Fruit fly (Drosophila melanogaster): ENCODE measurements around the gene CG6052.

CG6052 gene

DNA sequence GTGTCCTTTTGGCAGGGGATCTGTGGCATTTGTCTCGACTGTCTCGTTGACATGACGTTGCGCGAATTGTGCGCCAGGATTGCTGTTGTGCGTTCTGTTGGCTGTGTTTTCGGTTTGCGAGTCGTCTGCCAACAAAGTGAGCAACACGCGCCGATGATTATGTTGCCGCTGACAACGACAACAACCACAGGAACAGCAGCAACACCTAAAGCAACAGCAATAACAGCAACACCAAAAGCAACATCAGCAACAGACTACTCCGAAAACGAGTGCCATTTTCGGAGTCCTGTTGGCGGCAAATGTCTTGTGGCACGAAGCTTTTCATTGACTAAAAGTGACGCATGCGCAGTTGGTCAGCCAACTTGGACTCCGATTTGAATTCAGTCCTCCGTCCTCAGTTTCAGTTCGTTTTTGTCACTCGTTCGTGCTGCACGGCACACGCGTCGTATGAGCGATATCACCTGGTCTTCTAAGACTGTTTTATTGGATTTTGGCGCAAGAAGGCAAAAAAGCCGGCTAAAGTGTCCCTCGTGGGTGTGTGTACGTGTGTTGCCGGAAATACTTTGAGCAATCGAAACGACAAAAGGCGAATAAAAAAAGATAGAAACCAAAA lies 39.5 kb downstream of the CG6052 start, which contains the start of gene Ccn:
Gene Ccn (plus strand): TSS at position 437 of the 613 bp plus-strand sequence.
- TF ChIP-seq rn (GFP tag; IDR thresholded peaks at IDR 0.05) (no peak), CG15710 (tag; optimal IDR thresholded peaks at IDR 0.05) (no peak), CG34367 (tag; optimal IDR thresholded peaks at IDR 0.05) (no peak), gl (tag; optimal IDR thresholded peaks at IDR 0.05) (no peak), Pif1A (GFP tag; optimal IDR thresholded peaks at IDR 0.05) (no peak), CG8301 (tag; optimal IDR thresholded peaks at IDR 0.05) (no peak), Ets98B (GFP tag; IDR thresholded peaks at IDR 0.05) (no peak), Snoo (tag; optimal IDR thresholded peaks at IDR 0.05) (no peak), CG13204 (GFP tag; optimal IDR thresholded peaks at IDR 0.05) (no peak), CG32121 (GFP tag; IDR thresholded peaks at IDR 0.05) (no peak), D1 (tag; optimal IDR thresholded peaks at IDR 0.05) (no peak), CG10348 (GFP tag; IDR thresholded peaks at IDR 0.05) (no peak)

Measured in whole organism, pupa.